Fruit fly (Drosophila melanogaster): ENCODE data around the gene CG4537.
A peak's percentile ranks its signal among the peaks of the same experiment; 100 is the strongest.

The CG4537 gene

dm6 chr2L:9915011-9915850, 24.5 kb downstream of the CG4537 start, which contains the start of gene yip2 (continued):
- TF ChIP-seq OdsH (GFP tag; optimal IDR thresholded peaks at IDR 0.05) (peak; percentile 65), CG4318 (GFP tag; optimal IDR thresholded peaks at IDR 0.05) (no peak), Met (GFP tag; optimal IDR thresholded peaks at IDR 0.05) (peak; percentile 87), CG6854 (GFP tag; optimal IDR thresholded peaks at IDR 0.05) (peak; percentile 100), CG8632 (GFP tag; optimal IDR thresholded peaks at IDR 0.05) (peak; percentile 81), Hr38 (GFP tag; optimal IDR thresholded peaks at IDR 0.05) (peak; percentile 67), CG11294 (GFP tag; IDR thresholded peaks at IDR 0.05) (peak; percentile 10; the same call in 1 of the 2 replicates), CG7368 (GFP tag; optimal IDR thresholded peaks at IDR 0.05) (peak; percentile 96), Ets96B (tag; optimal IDR thresholded peaks at IDR 0.05) (peak; percentile 87), fd85E (GFP tag; optimal IDR thresholded peaks at IDR 0.05) (peak; percentile 96)

dm6 chr2L:9918020-9918959, 27.6 kb downstream of the CG4537 start, which contains the start of the genes CG5885 and CG4598:
Gene CG5885, minus strand, starts transcription at chr2L:9918330.
Gene CG4598, plus strand, starts transcription at chr2L:9918618.
- TF ChIP-seq salr (GFP tag; optimal IDR thresholded peaks at IDR 0.05) (peak in 1 of 2 experiments; percentile 79), CG8632 (GFP tag; optimal IDR thresholded peaks at IDR 0.05) (peak; percentile 62), CG6808 (GFP tag; optimal IDR thresholded peaks at IDR 0.05) (peak; percentile 79), Gug (GFP tag; IDR thresholded peaks at IDR 0.05) (peak; percentile 46), CG32006 (GFP tag; optimal IDR thresholded peaks at IDR 0.05) (peak; percentile 73), CG6792 (GFP tag; optimal IDR thresholded peaks at IDR 0.05) (peak; percentile 73), Ets96B (tag; optimal IDR thresholded peaks at IDR 0.05) (peak; percentile 58), svp (GFP tag) (peak; percentile 76), CG11294 (GFP tag; IDR thresholded peaks at IDR 0.05) (peak; percentile 29; the same call in 1 of the 2 replicates), CG16779 (tag; optimal IDR thresholded peaks at IDR 0.05) (peak; percentile 80), Met (GFP tag; optimal IDR thresholded peaks at IDR 0.05) (peak; percentile 80), vri (GFP tag; optimal IDR thresholded peaks at IDR 0.05) (peak; percentile 54), Hr39 (GFP tag; optimal IDR thresholded peaks at IDR 0.05) (peak; percentile 75), CG10631 (GFP tag; optimal IDR thresholded peaks at IDR 0.05) (peak; percentile 84), CG7368 (GFP tag; optimal IDR thresholded peaks at IDR 0.05) (peak; percentile 50), achi (GFP tag; optimal IDR thresholded peaks at IDR 0.05) (peak; percentile 100), CG34406 (GFP tag; optimal IDR thresholded peaks at IDR 0.05) (peak; percentile 79), cyc (GFP tag; optimal IDR thresholded peaks at IDR 0.05) (peak; percentile 55), CG8319 (GFP tag; optimal IDR thresholded peaks at IDR 0.05) (peak; percentile 48), Hr4 (GFP tag; optimal IDR thresholded peaks at IDR 0.05) (peak; percentile 89), OdsH (GFP tag; optimal IDR thresholded peaks at IDR 0.05) (peak; percentile 79), CG8119 (GFP tag; IDR thresholded peaks at IDR 0.05) (peak; percentile 73), eg (GFP tag; IDR thresholded peaks at IDR 0.05) (peak; percentile 80), CG11902 (GFP tag; optimal IDR thresholded peaks at IDR 0.05) (peak; percentile 15), CG6163 (GFP tag; IDR thresholded peaks at IDR 0.05) (peak; percentile 76), CG4318 (GFP tag; optimal IDR thresholded peaks at IDR 0.05) (peak; percentile 8), fd85E (GFP tag; optimal IDR thresholded peaks at IDR 0.05) (no peak), fkh (GFP tag; optimal IDR thresholded peaks at IDR 0.05) (peak; percentile 45), Eip93F (GFP tag; optimal IDR thresholded peaks at IDR 0.05) (peak; percentile 88), CG6276 (GFP tag; optimal IDR thresholded peaks at IDR 0.05) (peak; percentile 90), Sox14 (GFP tag; optimal IDR thresholded peaks at IDR 0.05) (peak; percentile 67), CG15336 (GFP tag; IDR thresholded peaks at IDR 0.05) (no peak; the same call in none of the 2 replicates), Smox (GFP tag; optimal IDR thresholded peaks at IDR 0.05) (peak; percentile 76), Eip78C (GFP tag) (peak; percentile 84), dac (GFP tag; optimal IDR thresholded peaks at IDR 0.05) (peak; percentile 33), pdm3 (GFP tag; optimal IDR thresholded peaks at IDR 0.05) (peak; percentile 78), CG31627 (GFP tag; optimal IDR thresholded peaks at IDR 0.05) (peak; percentile 57), CG3919 (GFP tag; optimal IDR thresholded peaks at IDR 0.05) (peak; percentile 76), CG1621 (tag; optimal IDR thresholded peaks at IDR 0.05) (peak; percentile 21), CG10669 (GFP tag; optimal IDR thresholded peaks at IDR 0.05) (peak; percentile 53), Hr38 (GFP tag; optimal IDR thresholded peaks at IDR 0.05) (peak; percentile 7), Lpt (GFP tag; optimal IDR thresholded peaks at IDR 0.05) (peak; percentile 68), fd59A (GFP tag; optimal IDR thresholded peaks at IDR 0.05) (peak; percentile 32)
